Fruit fly (Drosophila melanogaster) whole organism, embryonic: ENCODE results near the gene waw.

ENCODE experiments used
- Ada2b ChIP-seq: fragments of 200-800 bp; sonication (Bioruptor generic); IDR thresholded peaks from 2 replicates; pipeline ENCODE4 v1.3.6; 2022; ENCODE audit warnings: missing biosample characterization, missing genetic modification characterization
- Atf-2 ChIP-seq: fragments of 200-800 bp; sonication (Bioruptor generic); optimal IDR thresholded peaks from 2 replicates; lab custom pipeline; 2016; ENCODE audit warnings: missing biosample characterization, missing genetic modification characterization
- CG11247 ChIP-seq: fragments of 200-800 bp; sonication (Bioruptor generic); IDR thresholded peaks from 2 replicates; pipeline ENCODE4 v1.3.6; 2022; ENCODE audit warnings: missing biosample characterization, missing genetic modification characterization
- CG11695 ChIP-seq: fragments of 200-800 bp; sonication (Bioruptor generic); IDR thresholded peaks from 3 replicates; pipeline ENCODE4 v1.3.6; 2022; ENCODE audit warnings: missing biosample characterization, missing genetic modification characterization
- CG13775 ChIP-seq: fragments of 200-800 bp; sonication (Bioruptor generic); optimal IDR thresholded peaks from 3 replicates; lab custom pipeline; 2017; ENCODE audit warnings: missing biosample characterization, mild to moderate bottlenecking, missing genetic modification characterization
- CG14667 ChIP-seq: fragments of 200-800 bp; sonication (Bioruptor generic); IDR thresholded peaks from 2 replicates; pipeline ENCODE4 v1.3.6; 2022; ENCODE audit warnings: missing biosample characterization, missing genetic modification characterization
- CG15011 ChIP-seq: fragments of 200-800 bp; sonication (Bioruptor generic); optimal IDR thresholded peaks from 3 replicates; lab custom pipeline; 2018; ENCODE audit warnings: missing biosample characterization, mild to moderate bottlenecking, missing genetic modification characterization
- CG15269 ChIP-seq: fragments of 200-800 bp; sonication (Bioruptor generic); optimal IDR thresholded peaks from 2 replicates; lab custom pipeline; 2018; ENCODE audit warnings: missing biosample characterization, mild to moderate bottlenecking, missing genetic modification characterization, moderate library complexity
- CG17186 ChIP-seq: fragments of 200-800 bp; sonication (Bioruptor generic); optimal IDR thresholded peaks from 3 replicates; lab custom pipeline; 2017; ENCODE audit warnings: missing biosample characterization, missing genetic modification reagents, missing genetic modification characterization
- CG18599 ChIP-seq: fragments of 200-800 bp; sonication (Bioruptor generic); optimal IDR thresholded peaks from 3 replicates; lab custom pipeline; 2017; ENCODE audit warnings: missing biosample characterization, missing genetic modification characterization, mild to moderate bottlenecking, moderate library complexity, missing genetic modification reagents
- CG2678 ChIP-seq: fragments of 200-800 bp; sonication (Bioruptor generic); optimal IDR thresholded peaks from 3 replicates; lab custom pipeline; 2019; ENCODE audit warnings: missing biosample characterization, mild to moderate bottlenecking, missing genetic modification characterization, moderate library complexity
- CG2712 ChIP-seq: fragments of 200-800 bp; optimal IDR thresholded peaks from 3 replicates; lab custom pipeline; 2019; ENCODE audit warnings: missing biosample characterization, mild to moderate bottlenecking, missing genetic modification characterization, moderate library complexity
- CG30431 ChIP-seq: fragments of 200-800 bp; sonication (Bioruptor generic); optimal IDR thresholded peaks from 2 replicates; lab custom pipeline; 2017; ENCODE audit warnings: missing biosample characterization, missing genetic modification characterization
- CG3838 ChIP-seq: fragments of 200-800 bp; sonication (Bioruptor generic); optimal IDR thresholded peaks from 3 replicates; lab custom pipeline; 2016; ENCODE audit warnings: missing biosample characterization, missing genetic modification characterization
- CG4282 ChIP-seq: fragments of 200-800 bp; sonication (Bioruptor generic); optimal IDR thresholded peaks from 2 replicates; lab custom pipeline; 2016; ENCODE audit warnings: missing biosample characterization, missing genetic modification characterization
- CG4360 ChIP-seq: fragments of 200-800 bp; sonication (Bioruptor generic); IDR thresholded peaks from 2 replicates; pipeline ENCODE4 v1.3.6; 2022; ENCODE audit warnings: missing biosample characterization, missing genetic modification characterization
- CG7963 ChIP-seq: fragments of 200-800 bp; sonication (Bioruptor generic); IDR thresholded peaks from 3 replicates; pipeline ENCODE4 v1.3.6; 2022; ENCODE audit warnings: missing biosample characterization, missing genetic modification characterization; ENCODE audit not compliant: partially characterized antibody
- CG7987 ChIP-seq: fragments of 200-800 bp; sonication (Bioruptor generic); optimal IDR thresholded peaks from 2 replicates; lab custom pipeline; 2018; ENCODE audit warnings: missing biosample characterization, mild to moderate bottlenecking, missing genetic modification characterization, moderate library complexity
- CG8388 ChIP-seq: fragments of 200-800 bp; sonication (Bioruptor generic); optimal IDR thresholded peaks from 2 replicates; lab custom pipeline; 2019; ENCODE audit warnings: missing biosample characterization, mild to moderate bottlenecking, missing genetic modification characterization, moderate library complexity
- Dad ChIP-seq: fragments of 200-800 bp; sonication (Bioruptor generic); optimal IDR thresholded peaks from 3 replicates; lab custom pipeline; 2016; ENCODE audit warnings: missing biosample characterization, missing genetic modification characterization
- Doc2 ChIP-seq: fragments of 200-800 bp; sonication (Bioruptor generic); IDR thresholded peaks from 2 replicates; pipeline ENCODE4 v1.3.6; 2022; ENCODE audit warnings: missing biosample characterization, missing genetic modification characterization
- Gsc ChIP-seq: fragments of 200-800 bp; sonication (Bioruptor generic); IDR thresholded peaks from 2 replicates; pipeline ENCODE4 v1.3.6; 2022; ENCODE audit warnings: missing biosample characterization, missing genetic modification characterization
- Hey ChIP-seq: fragments of 200-800 bp; sonication (Bioruptor generic); optimal IDR thresholded peaks from 3 replicates; lab custom pipeline; 2018; ENCODE audit warnings: missing biosample characterization, mild to moderate bottlenecking, missing genetic modification characterization
- Hmx ChIP-seq: fragments of 200-800 bp; sonication (Bioruptor generic); optimal IDR thresholded peaks from 2 replicates; lab custom pipeline; 2016; ENCODE audit warnings: missing biosample characterization, missing genetic modification characterization
- Lim3 ChIP-seq: fragments of 200-800 bp; sonication (Bioruptor generic); IDR thresholded peaks from 2 replicates; pipeline ENCODE4 v1.3.6; 2022; ENCODE audit warnings: missing biosample characterization, missing genetic modification characterization
- Lpt ChIP-seq: fragments of >200 bp; optimal IDR thresholded peaks from 2 replicates; lab custom pipeline; 2018; ENCODE audit warnings: missing biosample characterization, missing genetic modification characterization
- MBD-R2 ChIP-seq: fragments of 200-800 bp; sonication (Bioruptor generic); IDR thresholded peaks from 2 replicates; pipeline ENCODE4 v1.3.6; 2022; ENCODE audit warnings: missing biosample characterization, missing genetic modification characterization
- Mes4 ChIP-seq: fragments of 200-800 bp; sonication (Bioruptor generic); optimal IDR thresholded peaks from 2 replicates; lab custom pipeline; 2016; ENCODE audit warnings: missing biosample characterization, missing genetic modification characterization
- Neu2 ChIP-seq: fragments of 200-800 bp; sonication (Bioruptor generic); optimal IDR thresholded peaks from 3 replicates; lab custom pipeline; 2016; ENCODE audit warnings: missing biosample characterization, missing genetic modification characterization, borderline replicate concordance
- Pdp1 ChIP-seq, 2 experiments: fragments of 200-800 bp; sonication (Bioruptor generic); optimal IDR thresholded peaks; 3 replicates each; lab custom pipeline; 2016; ENCODE audit warnings: missing biosample characterization in 2 of 2, missing genetic modification characterization in 2 of 2, mild to moderate bottlenecking in 1 of 2, moderate library complexity in 1 of 2
- Poxn ChIP-seq: fragments of 200-800 bp; sonication (Bioruptor generic); IDR thresholded peaks from 2 replicates; pipeline ENCODE4 v1.3.6; 2022; ENCODE audit warnings: missing biosample characterization, missing genetic modification characterization
- ase ChIP-seq: fragments of 200-800 bp; sonication (Bioruptor generic); IDR thresholded peaks from 3 replicates; pipeline ENCODE4 v1.3.6; 2022; ENCODE audit warnings: missing biosample characterization, missing genetic modification characterization
- bcd ChIP-seq: fragments of 200-800 bp; sonication (Bioruptor generic); optimal IDR thresholded peaks from 2 replicates; lab custom pipeline; 2017; ENCODE audit warnings: missing biosample characterization, mild to moderate bottlenecking, missing genetic modification characterization
- cato ChIP-seq: fragments of 200-800 bp; sonication (Bioruptor generic); optimal IDR thresholded peaks from 2 replicates; lab custom pipeline; 2016; ENCODE audit warnings: missing biosample characterization, missing genetic modification characterization, borderline replicate concordance
- corto ChIP-seq: fragments of 200-800 bp; sonication (Bioruptor generic); optimal IDR thresholded peaks from 2 replicates; lab custom pipeline; 2016; ENCODE audit warnings: missing biosample characterization, mild to moderate bottlenecking, missing genetic modification characterization, moderate library complexity
- crol ChIP-seq: fragments of 200-800 bp; sonication (Bioruptor generic); IDR thresholded peaks from 2 replicates; pipeline ENCODE4 v1.3.6; 2022; ENCODE audit warnings: missing biosample characterization, missing genetic modification characterization
- fru ChIP-seq: fragments of >200 bp; optimal IDR thresholded peaks from 2 replicates; lab custom pipeline; 2017
- gcm ChIP-seq: fragments of 200-800 bp; sonication (Bioruptor generic); optimal IDR thresholded peaks from 2 replicates; lab custom pipeline; 2019; ENCODE audit warnings: missing biosample characterization, mild to moderate bottlenecking, missing genetic modification characterization, moderate library complexity
- jigr1 ChIP-seq: fragments of 200-800 bp; sonication (Bioruptor generic); IDR thresholded peaks from 3 replicates; pipeline ENCODE4 v1.3.6; 2022; ENCODE audit warnings: missing biosample characterization, missing genetic modification characterization
- lmd ChIP-seq: fragments of 200-800 bp; sonication (Bioruptor generic); IDR thresholded peaks from 2 replicates; pipeline ENCODE4 v1.3.6; 2022; ENCODE audit warnings: missing biosample characterization, missing genetic modification characterization
- lov ChIP-seq, 2 experiments: fragments of 200-800 bp in 1 of 2; fragments of >200 bp in 1 of 2; sonication (Bioruptor generic) in 1 of 2; IDR thresholded peaks in 1 of 2; optimal IDR thresholded peaks in 1 of 2; 2 replicates in 1 of 2; 3 replicates in 1 of 2; pipeline versions ENCODE4 v1.3.6 to Lab custom; 2017 to 2022; ENCODE audit warnings: missing biosample characterization in 1 of 2, missing genetic modification characterization in 1 of 2
- nmo ChIP-seq: fragments of 200-800 bp; sonication (Bioruptor generic); optimal IDR thresholded peaks from 2 replicates; lab custom pipeline; 2018; ENCODE audit warnings: missing biosample characterization, mild to moderate bottlenecking, missing genetic modification characterization, moderate library complexity
- org-1 ChIP-seq: fragments of 200-800 bp; sonication (Bioruptor generic); optimal IDR thresholded peaks from 2 replicates; lab custom pipeline; 2017; ENCODE audit warnings: missing biosample characterization, missing genetic modification characterization
- prd ChIP-seq, 3 experiments: fragments of >200 bp in 2 of 3; fragments of 200-800 bp in 1 of 3; sonication (Bioruptor generic) in 1 of 3; optimal IDR thresholded peaks in 2 of 3; IDR thresholded peaks in 1 of 3; 2 replicates in 2 of 3; 3 replicates in 1 of 3; pipeline versions ENCODE4 v1.3.6 to Lab custom; 2017 to 2022; ENCODE audit warnings: missing biosample characterization in 1 of 3, missing genetic modification characterization in 1 of 3
- schlank ChIP-seq: fragments of 200-800 bp; sonication (Bioruptor generic); optimal IDR thresholded peaks from 2 replicates; lab custom pipeline; 2018; ENCODE audit warnings: missing biosample characterization, mild to moderate bottlenecking, missing genetic modification characterization
- scrt ChIP-seq: fragments of 200-800 bp; sonication (Bioruptor generic); optimal IDR thresholded peaks from 2 replicates; lab custom pipeline; 2018; ENCODE audit warnings: missing biosample characterization, mild to moderate bottlenecking, missing genetic modification characterization, moderate library complexity
- shn ChIP-seq: fragments of 200-800 bp; sonication (Bioruptor generic); optimal IDR thresholded peaks from 3 replicates; lab custom pipeline; 2016; ENCODE audit warnings: missing biosample characterization, missing genetic modification characterization
- sisA ChIP-seq: fragments of 200-800 bp; sonication (Bioruptor generic); IDR thresholded peaks from 2 replicates; pipeline ENCODE4 v1.3.6; 2022; ENCODE audit warnings: missing biosample characterization, missing genetic modification characterization
- so ChIP-seq: fragments of 200-800 bp; sonication (Bioruptor generic); IDR thresholded peaks from 3 replicates; pipeline ENCODE4 v1.3.6; 2022; ENCODE audit warnings: missing biosample characterization, missing genetic modification characterization
- tap ChIP-seq: fragments of 200-800 bp; optimal IDR thresholded peaks from 3 replicates; lab custom pipeline; 2019; ENCODE audit warnings: missing biosample characterization, mild to moderate bottlenecking, missing genetic modification characterization, moderate library complexity
- trh ChIP-seq: fragments of 200-800 bp; sonication (Bioruptor generic); optimal IDR thresholded peaks from 2 replicates; lab custom pipeline; 2016; ENCODE audit warnings: missing biosample characterization, missing genetic modification characterization
- vfl ChIP-seq: fragments of 200-800 bp; sonication (Bioruptor generic); optimal IDR thresholded peaks from 2 replicates; lab custom pipeline; 2016; ENCODE audit warnings: missing biosample characterization, missing genetic modification characterization

Gene waw

dm6 chrX:21315852-21316251 lies 47.0 kb upstream of the waw start, which contains the start of gene Rpt6 (continued):
- TF ChIP-seq CG13775 (GFP tag; lab: Kevin White, UChicago) (no peak), CG8388 (GFP tag; lab: Kevin White, UChicago) (no peak), Lim3 (GFP tag; lab: Robert Waterston, UW) (no peak), corto (GFP tag; lab: Kevin White, UChicago) (no peak), cato (GFP tag; lab: Kevin White, UChicago) (no peak), org-1 (GFP tag; lab: Kevin White, UChicago) (no peak), Atf-2 (no peak), CG7987 (GFP tag; lab: Kevin White, UChicago) (no peak), CG30431 (GFP tag; lab: Kevin White, UChicago) (no peak), sisA (GFP tag; lab: Robert Waterston, UW) (no peak), scrt (GFP tag; lab: Kevin White, UChicago) (no peak), MBD-R2 (peak; percentile 65), nmo (GFP tag; lab: Kevin White, UChicago) (peak; percentile 31), CG11247 (GFP tag; lab: Robert Waterston, UW) (no peak), lov (optimal IDR thresholded peaks at IDR 0.05; lab: Kevin White, UChicago) (no peak), lov (GFP tag; IDR thresholded peaks at IDR 0.05; lab: Robert Waterston, UW) (no peak), Neu2 (no peak), bcd (no peak), schlank (tag; lab: Kevin White, UChicago) (no peak), Poxn (GFP tag; lab: Robert Waterston, UW) (no peak), Mes4 (GFP tag; lab: Kevin White, UChicago) (no peak), CG4360 (GFP tag; lab: Robert Waterston, UW) (no peak), CG15011 (no peak), jigr1 (GFP tag; lab: Robert Waterston, UW) (no peak), fru (lab: Kevin White, UChicago) (no peak), so (GFP tag; lab: Robert Waterston, UW) (no peak), Hey (no peak), CG18599 (no peak), Lpt (GFP tag; lab: Kevin White, UChicago) (no peak), Hmx (no peak), ase (GFP tag; lab: Robert Waterston, UW) (no peak), trh (no peak), Gsc (no peak), Dad (GFP tag; lab: Kevin White, UChicago) (no peak), prd (optimal IDR thresholded peaks at IDR 0.05; lab: Kevin White, UChicago) (no peak), prd (GFP tag; IDR thresholded peaks at IDR 0.05; lab: Robert Waterston, UW) (no peak), CG3838 (GFP tag; lab: Kevin White, UChicago) (no peak), CG15269 (tag; lab: Kevin White, UChicago) (no peak), Doc2 (GFP tag; lab: Robert Waterston, UW) (no peak), CG11695 (GFP tag; lab: Robert Waterston, UW) (no peak), gcm (no peak), CG2712 (peak; percentile 26), CG7963 (GFP tag; lab: Robert Waterston, UW) (no peak), crol (GFP tag; lab: Robert Waterston, UW) (no peak), tap (tag; lab: Kevin White, UChicago) (no peak), shn (GFP tag; lab: Kevin White, UChicago) (no peak), lmd (GFP tag; lab: Robert Waterston, UW) (no peak), Pdp1 (GFP tag; optimal IDR thresholded peaks at IDR 0.05; lab: Kevin White, UChicago) (peak in 1 of 2 experiments; percentile 31), CG17186 (no peak), CG4282 (GFP tag; lab: Kevin White, UChicago) (no peak), Ada2b (GFP tag; lab: Robert Waterston, UW) (no peak), CG14667 (GFP tag; lab: Robert Waterston, UW) (no peak), vfl (GFP tag; lab: Kevin White, UChicago) (no peak), CG2678 (tag; lab: Kevin White, UChicago) (no peak)
